Fruit fly (Drosophila melanogaster): Measurements from ENCODE around the gene Membrin.

Membrin gene

DNA sequence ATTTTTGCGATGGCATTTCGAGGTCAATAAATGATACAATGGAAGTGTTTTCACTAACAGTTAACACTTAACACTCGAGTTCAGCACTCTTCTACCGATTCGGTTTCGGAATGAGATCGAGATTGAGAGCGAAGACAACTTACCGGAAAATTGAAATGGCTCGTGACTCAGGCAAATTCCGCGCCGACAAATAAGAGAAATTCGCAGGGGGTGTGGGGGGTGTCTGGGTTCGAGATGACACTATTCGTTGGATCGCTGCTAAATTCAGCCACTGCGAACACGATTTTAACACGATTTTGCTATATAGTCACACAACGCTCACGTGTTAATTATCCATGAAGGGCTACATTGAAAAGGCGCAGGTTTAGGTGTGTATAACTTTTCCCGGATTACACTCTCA is 11.8 kb upstream of the Membrin start (continued):
- TF ChIP-seq CG2116 (GFP tag; optimal IDR thresholded peaks at IDR 0.05), result no peak
- TF ChIP-seq ranshi (GFP tag; IDR thresholded peaks at IDR 0.05), result no peak
- no peak for TF ChIP-seq NC2β (GFP tag; optimal IDR thresholded peaks at IDR 0.05)
- no peak for TF ChIP-seq D19A (tag; optimal IDR thresholded peaks at IDR 0.05)
- TF ChIP-seq CG33213 (GFP tag; optimal IDR thresholded peaks at IDR 0.05), result no peak
- no peak for TF ChIP-seq CG2120 (GFP tag; optimal IDR thresholded peaks at IDR 0.05)
- no peak for TF ChIP-seq otp (GFP tag; IDR thresholded peaks at IDR 0.05)
- TF ChIP-seq Nf-YC (tag; optimal IDR thresholded peaks at IDR 0.05), result no peak
- no peak for TF ChIP-seq nerfin-2 (GFP tag; IDR thresholded peaks at IDR 0.05; ENCODE audit: partially characterized antibody)
- TF ChIP-seq pfk (GFP tag; optimal IDR thresholded peaks at IDR 0.05), result no peak
- no peak for TF ChIP-seq CG15073 (GFP tag; optimal IDR thresholded peaks at IDR 0.05)

DNA sequence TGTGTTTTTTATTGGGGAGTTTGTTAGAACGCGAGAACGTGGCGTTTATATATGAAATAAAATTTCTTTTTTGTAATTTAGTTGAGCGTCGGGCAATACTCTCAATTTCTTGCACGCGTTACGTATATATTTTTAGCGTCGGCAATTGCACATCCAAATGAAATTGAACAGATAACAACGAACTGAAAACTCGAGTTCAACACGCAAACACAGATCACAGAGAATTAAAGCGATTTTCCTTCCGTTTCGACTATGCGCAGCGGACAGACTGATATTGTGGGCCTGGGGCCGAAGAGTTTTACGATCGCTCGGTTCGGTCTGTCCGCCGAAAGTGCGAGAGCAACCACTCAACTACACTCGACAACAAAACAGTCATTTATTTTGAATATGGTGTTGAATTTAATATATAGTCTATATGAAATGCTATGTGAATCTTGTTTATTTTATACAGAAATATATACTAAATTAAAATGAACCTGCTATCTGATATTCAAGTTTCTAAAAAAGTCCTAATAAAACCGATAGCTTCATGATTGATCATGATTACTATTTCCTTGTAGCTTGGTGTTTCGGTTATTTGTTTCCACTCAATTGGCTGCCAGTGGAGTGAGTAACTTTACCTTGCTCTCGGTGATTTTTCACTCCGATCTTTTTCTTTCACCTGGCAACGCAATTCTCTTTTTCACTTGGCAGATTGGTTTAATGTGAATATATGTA is 11.0 kb upstream of the Membrin start, which contains the start of gene CG46456:
Gene CG46456 (minus strand): TSS at position 273 of the 717 bp plus-strand sequence.
- TF ChIP-seq ase (GFP tag; IDR thresholded peaks at IDR 0.05) (peak; percentile 78), p53 (GFP tag; optimal IDR thresholded peaks at IDR 0.05) (peak; percentile 34), Doc2 (GFP tag; IDR thresholded peaks at IDR 0.05) (no peak), CG12155 (GFP tag; optimal IDR thresholded peaks at IDR 0.05) (peak; percentile 88), fru (optimal IDR thresholded peaks at IDR 0.05) (no peak), Aef1 (GFP tag; IDR thresholded peaks at IDR 0.05) (peak; percentile 82), CG7372 (GFP tag; IDR thresholded peaks at IDR 0.05) (peak; percentile 89), chif (GFP tag; optimal IDR thresholded peaks at IDR 0.05) (peak; percentile 47 to 77), pita (GFP tag; optimal IDR thresholded peaks at IDR 0.05) (no peak), chm (GFP tag; IDR thresholded peaks at IDR 0.05) (peak; percentile 88), Bdp1 (GFP tag; optimal IDR thresholded peaks at IDR 0.05) (no peak), Hmr (GFP tag; optimal IDR thresholded peaks at IDR 0.05) (peak; percentile 96), CG10462 (GFP tag; optimal IDR thresholded peaks at IDR 0.05) (peak; percentile 77), C15 (GFP tag; IDR thresholded peaks at IDR 0.05) (peak; percentile 85), CG18011 (GFP tag; optimal IDR thresholded peaks at IDR 0.05) (peak; percentile 78), Adf1 (GFP tag; IDR thresholded peaks at IDR 0.05) (peak; percentile 74), Eip74EF (GFP tag; optimal IDR thresholded peaks at IDR 0.05) (peak in 1 of 2 experiments; percentile 95), Six4 (GFP tag; optimal IDR thresholded peaks at IDR 0.05) (peak; percentile 94), CG11093 (GFP tag; IDR thresholded peaks at IDR 0.05) (peak; percentile 85), CG10274 (GFP tag; optimal IDR thresholded peaks at IDR 0.05) (peak; percentile 72), TFAM (GFP tag; optimal IDR thresholded peaks at IDR 0.05) (no peak), luna (GFP tag; optimal IDR thresholded peaks at IDR 0.05) (no peak), CG31365 (tag; optimal IDR thresholded peaks at IDR 0.05) (peak; percentile 83), CG43689 (GFP tag; IDR thresholded peaks at IDR 0.05) (peak; percentile 80), aop (GFP tag; IDR thresholded peaks at IDR 0.05) (no peak), Atf-2 (GFP tag; optimal IDR thresholded peaks at IDR 0.05) (peak; percentile 32), dimm (GFP tag; IDR thresholded peaks at IDR 0.05) (peak; percentile 78), emc (GFP tag; optimal IDR thresholded peaks at IDR 0.05) (no peak), sna (GFP tag; IDR thresholded peaks at IDR 0.05; ENCODE audit: partially characterized antibody) (no peak), sisA (GFP tag; IDR thresholded peaks at IDR 0.05) (peak; percentile 84), Ada2b (GFP tag; IDR thresholded peaks at IDR 0.05) (peak; percentile 91), CG4328 (GFP tag; optimal IDR thresholded peaks at IDR 0.05) (peak; percentile 94), run (tag; optimal IDR thresholded peaks at IDR 0.05) (peak; percentile 94), Taf1 (GFP tag; IDR thresholded peaks at IDR 0.05) (peak; percentile 78), z (GFP tag; IDR thresholded peaks at IDR 0.05) (peak; percentile 98), Nf-YB (GFP tag; optimal IDR thresholded peaks at IDR 0.05) (peak; percentile 87), CG17186 (GFP tag; optimal IDR thresholded peaks at IDR 0.05) (peak; percentile 19), Doc3 (GFP tag; IDR thresholded peaks at IDR 0.05; ENCODE audit: partially characterized antibody) (no peak), lilli (GFP tag; optimal IDR thresholded peaks at IDR 0.05) (peak; percentile 91)

Data from whole organism, embryonic.